Fruit fly (Drosophila melanogaster) whole organism, embryonic: Measurements from ENCODE around the gene Smug.
A peak's percentile ranks its signal among the peaks of the same experiment; 100 is the strongest.

ENCODE experiments used
- BEAF-32 ChIP-seq: fragments of 200-800 bp; sonication (Bioruptor generic); optimal IDR thresholded peaks from 3 replicates; lab custom pipeline; 2017; ENCODE audit warnings: missing biosample characterization, missing genetic modification characterization, mild to moderate bottlenecking, moderate library complexity, missing genetic modification reagents
- C15 ChIP-seq: fragments of 200-800 bp; sonication (Bioruptor generic); IDR thresholded peaks from 3 replicates; pipeline ENCODE4 v1.3.6; 2022; ENCODE audit warnings: missing biosample characterization, missing genetic modification characterization
- CG10147 ChIP-seq: fragments of 200-800 bp; sonication (Bioruptor generic); optimal IDR thresholded peaks from 2 replicates; lab custom pipeline; 2019; ENCODE audit warnings: missing biosample characterization, mild to moderate bottlenecking, missing genetic modification characterization, moderate library complexity
- CG10321 ChIP-seq: fragments of 200-800 bp; sonication (Bioruptor generic); IDR thresholded peaks from 2 replicates; pipeline ENCODE4 v1.3.6; 2022; ENCODE audit warnings: missing biosample characterization, missing genetic modification characterization
- CG12071 ChIP-seq: fragments of 200-800 bp; sonication (Bioruptor generic); optimal IDR thresholded peaks from 3 replicates; lab custom pipeline; 2018; ENCODE audit warnings: missing biosample characterization, mild to moderate bottlenecking, missing genetic modification characterization
- CG1233 ChIP-seq: fragments of 200-800 bp; sonication (Bioruptor generic); optimal IDR thresholded peaks from 4 replicates; lab custom pipeline; 2018; ENCODE audit warnings: missing biosample characterization, mild to moderate bottlenecking, missing genetic modification characterization
- CG12659 ChIP-seq: fragments of 200-800 bp; sonication (Bioruptor generic); optimal IDR thresholded peaks from 3 replicates; lab custom pipeline; 2017; ENCODE audit warnings: mild to moderate bottlenecking, missing biosample characterization, missing genetic modification reagents, missing genetic modification characterization
- CG13287 ChIP-seq: fragments of 200-800 bp; sonication (Bioruptor generic); IDR thresholded peaks from 2 replicates; pipeline ENCODE4 v1.3.6; 2022; ENCODE audit warnings: missing biosample characterization, missing genetic modification characterization; ENCODE audit not compliant: partially characterized antibody
- CG13775 ChIP-seq: fragments of 200-800 bp; sonication (Bioruptor generic); optimal IDR thresholded peaks from 3 replicates; lab custom pipeline; 2017; ENCODE audit warnings: missing biosample characterization, mild to moderate bottlenecking, missing genetic modification characterization
- CG13894 ChIP-seq: fragments of 200-800 bp; sonication (Bioruptor generic); optimal IDR thresholded peaks from 3 replicates; lab custom pipeline; 2018; ENCODE audit warnings: missing biosample characterization, mild to moderate bottlenecking, missing genetic modification characterization, moderate library complexity
- CG14014 ChIP-seq: fragments of 200-800 bp; sonication (Bioruptor generic); IDR thresholded peaks from 2 replicates; pipeline ENCODE4 v1.3.6; 2022; ENCODE audit warnings: missing biosample characterization, missing genetic modification characterization
- CG14860 ChIP-seq: fragments of 200-800 bp; sonication (Bioruptor generic); IDR thresholded peaks from 3 replicates; pipeline ENCODE4 v1.3.6; 2022; ENCODE audit warnings: missing biosample characterization, missing genetic modification characterization; ENCODE audit not compliant: partially characterized antibody
- CG16779 ChIP-seq: fragments of 200-800 bp; sonication (Bioruptor generic); IDR thresholded peaks from 2 replicates; pipeline ENCODE4 v1.3.6; 2022; ENCODE audit warnings: missing biosample characterization, missing genetic modification characterization
- CG17829 ChIP-seq: fragments of 200-800 bp; optimal IDR thresholded peaks from 2 replicates; lab custom pipeline; 2019; ENCODE audit warnings: missing biosample characterization, mild to moderate bottlenecking, missing genetic modification characterization, moderate library complexity
- CG18599 ChIP-seq: fragments of 200-800 bp; sonication (Bioruptor generic); optimal IDR thresholded peaks from 3 replicates; lab custom pipeline; 2017; ENCODE audit warnings: missing biosample characterization, missing genetic modification characterization, mild to moderate bottlenecking, moderate library complexity, missing genetic modification reagents
- CG2116 ChIP-seq: fragments of 200-800 bp; sonication (Bioruptor generic); optimal IDR thresholded peaks from 3 replicates; lab custom pipeline; 2018; ENCODE audit warnings: missing biosample characterization, mild to moderate bottlenecking, missing genetic modification characterization
- CG32532 ChIP-seq: fragments of 200-800 bp; sonication (Bioruptor generic); IDR thresholded peaks from 2 replicates; pipeline ENCODE4 v1.3.6; 2022; ENCODE audit warnings: missing biosample characterization, missing genetic modification characterization
- CG3281 ChIP-seq: fragments of 200-800 bp; sonication (Bioruptor generic); optimal IDR thresholded peaks from 3 replicates; lab custom pipeline; 2017; ENCODE audit warnings: missing biosample characterization, mild to moderate bottlenecking, missing genetic modification characterization
- CG3995 ChIP-seq: fragments of 200-800 bp; sonication (Bioruptor generic); optimal IDR thresholded peaks from 3 replicates; lab custom pipeline; 2016; ENCODE audit warnings: missing biosample characterization, missing genetic modification characterization
- CG4328 ChIP-seq: fragments of 200-800 bp; sonication (Bioruptor generic); optimal IDR thresholded peaks from 3 replicates; lab custom pipeline; 2017; ENCODE audit warnings: missing biosample characterization, missing genetic modification reagents, missing genetic modification characterization
- CG4617 ChIP-seq: fragments of 200-800 bp; sonication (Bioruptor generic); optimal IDR thresholded peaks from 3 replicates; lab custom pipeline; 2016; ENCODE audit warnings: missing biosample characterization, missing genetic modification characterization, borderline replicate concordance
- CG6791 ChIP-seq: fragments of 200-800 bp; sonication (Bioruptor generic); IDR thresholded peaks from 3 replicates; pipeline ENCODE4 v1.3.6; 2022; ENCODE audit warnings: missing biosample characterization, missing genetic modification characterization; ENCODE audit not compliant: partially characterized antibody
- CG9727 ChIP-seq: fragments of 200-800 bp; sonication (Bioruptor generic); optimal IDR thresholded peaks from 3 replicates; lab custom pipeline; 2017; ENCODE audit warnings: missing biosample characterization, mild to moderate bottlenecking, missing genetic modification characterization
- CoRest ChIP-seq: fragments of 200-800 bp; sonication (Bioruptor generic); optimal IDR thresholded peaks from 3 replicates; lab custom pipeline; 2018; ENCODE audit warnings: missing biosample characterization, mild to moderate bottlenecking, missing genetic modification characterization, moderate library complexity
- Deaf1 ChIP-seq: fragments of 200-800 bp; optimal IDR thresholded peaks from 3 replicates; lab custom pipeline; 2019; ENCODE audit warnings: missing biosample characterization, mild to moderate bottlenecking, missing genetic modification characterization, moderate library complexity
- Dip3 ChIP-seq: fragments of 200-800 bp; sonication (Bioruptor generic); optimal IDR thresholded peaks from 3 replicates; lab custom pipeline; 2016; ENCODE audit warnings: missing biosample characterization, missing genetic modification characterization
- Dref ChIP-seq: fragments of 200-800 bp; sonication (Bioruptor generic); IDR thresholded peaks from 2 replicates; pipeline ENCODE4 v1.3.6; 2022; ENCODE audit warnings: missing biosample characterization, missing genetic modification characterization
- ERR ChIP-seq: fragments of 200-800 bp; sonication (Bioruptor generic); optimal IDR thresholded peaks from 2 replicates; lab custom pipeline; 2016; ENCODE audit warnings: missing biosample characterization, missing genetic modification characterization
- Hmr ChIP-seq: fragments of 200-800 bp; sonication (Bioruptor generic); optimal IDR thresholded peaks from 3 replicates; lab custom pipeline; 2017; ENCODE audit warnings: mild to moderate bottlenecking, missing biosample characterization, missing genetic modification reagents, missing genetic modification characterization
- Kr ChIP-seq: fragments of 200-800 bp; sonication (Bioruptor generic); optimal IDR thresholded peaks from 2 replicates; lab custom pipeline; 2017; ENCODE audit warnings: missing biosample characterization, mild to moderate bottlenecking, missing genetic modification characterization
- MBD-R2 ChIP-seq: fragments of 200-800 bp; sonication (Bioruptor generic); IDR thresholded peaks from 2 replicates; pipeline ENCODE4 v1.3.6; 2022; ENCODE audit warnings: missing biosample characterization, missing genetic modification characterization
- Nf-YC ChIP-seq: fragments of 200-800 bp; optimal IDR thresholded peaks from 3 replicates; lab custom pipeline; 2019; ENCODE audit warnings: missing biosample characterization, mild to moderate bottlenecking, missing genetic modification characterization, moderate library complexity
- Rfx ChIP-seq: fragments of 200-800 bp; sonication (Bioruptor generic); IDR thresholded peaks from 2 replicates; pipeline ENCODE4 v1.3.6; 2022; ENCODE audit warnings: missing biosample characterization, missing genetic modification characterization
- Usf ChIP-seq: fragments of 200-800 bp; sonication (Bioruptor generic); optimal IDR thresholded peaks from 2 replicates; lab custom pipeline; 2017; ENCODE audit warnings: missing genotype, missing biosample characterization, missing genetic modification characterization
- ash1 ChIP-seq: fragments of 200-800 bp; sonication (Bioruptor generic); optimal IDR thresholded peaks from 2 replicates; lab custom pipeline; 2018; ENCODE audit warnings: missing biosample characterization, mild to moderate bottlenecking, missing genetic modification characterization
- chif ChIP-seq, 2 experiments: fragments of 200-800 bp; sonication (Bioruptor generic); optimal IDR thresholded peaks; 3 replicates each; lab custom pipeline; 2016; ENCODE audit warnings: missing biosample characterization in 2 of 2, missing genetic modification characterization in 2 of 2
- ci ChIP-seq: fragments of 200-800 bp; sonication (Bioruptor generic); IDR thresholded peaks from 3 replicates; pipeline ENCODE4 v1.3.6; 2022; ENCODE audit warnings: missing biosample characterization, missing genetic modification characterization
- crp ChIP-seq, 2 experiments: fragments of 200-800 bp; sonication (Bioruptor generic); optimal IDR thresholded peaks; 2 replicates in 1 of 2; 3 replicates in 1 of 2; lab custom pipeline; 2017; ENCODE audit warnings: missing biosample characterization in 2 of 2, missing genetic modification characterization in 2 of 2, mild to moderate bottlenecking in 1 of 2, moderate library complexity in 1 of 2
- dimm ChIP-seq: fragments of 200-800 bp; sonication (Bioruptor generic); IDR thresholded peaks from 2 replicates; pipeline ENCODE4 v1.3.6; 2022; ENCODE audit warnings: missing biosample characterization, missing genetic modification characterization
- dpn ChIP-seq, 2 experiments: fragments of 200-800 bp; sonication (Bioruptor generic); optimal IDR thresholded peaks; 3 replicates each; lab custom pipeline; 2016; ENCODE audit warnings: missing biosample characterization in 2 of 2, missing genetic modification characterization in 2 of 2
- gcm2 ChIP-seq: fragments of 200-800 bp; sonication (Bioruptor generic); optimal IDR thresholded peaks from 2 replicates; lab custom pipeline; 2016; ENCODE audit warnings: missing biosample characterization, missing genetic modification characterization
- h ChIP-seq: fragments of >200 bp; optimal IDR thresholded peaks from 2 replicates; lab custom pipeline; 2017
- pan ChIP-seq, 4 experiments: fragments of >200 bp in 3 of 4; fragments of 200-800 bp in 1 of 4; sonication (Bioruptor generic) in 1 of 4; optimal IDR thresholded peaks in 3 of 4; IDR thresholded peaks in 1 of 4; 2 replicates each; pipeline versions ENCODE4 v1.3.6 to Lab custom; 2017 to 2022; ENCODE audit warnings: missing biosample characterization in 2 of 4, missing genetic modification characterization in 2 of 4, mixed read lengths in 1 of 4
- phol ChIP-seq: fragments of 200-800 bp; sonication (Bioruptor generic); optimal IDR thresholded peaks from 3 replicates; lab custom pipeline; 2018; ENCODE audit warnings: missing biosample characterization, mild to moderate bottlenecking, missing genetic modification characterization, moderate library complexity
- pum ChIP-seq: fragments of 200-800 bp; sonication (Bioruptor generic); optimal IDR thresholded peaks from 2 replicates; lab custom pipeline; 2016; ENCODE audit warnings: missing biosample characterization, missing genetic modification characterization
- sima ChIP-seq: fragments of 200-800 bp; sonication (Bioruptor generic); optimal IDR thresholded peaks from 2 replicates; lab custom pipeline; 2016; ENCODE audit warnings: missing biosample characterization, missing genetic modification characterization
- stwl ChIP-seq: fragments of 200-800 bp; sonication (Bioruptor generic); optimal IDR thresholded peaks from 3 replicates; lab custom pipeline; 2018; ENCODE audit warnings: missing biosample characterization, mild to moderate bottlenecking, missing genetic modification characterization, moderate library complexity
- trem ChIP-seq: fragments of 200-800 bp; optimal IDR thresholded peaks from 3 replicates; lab custom pipeline; 2019; ENCODE audit warnings: missing biosample characterization, mild to moderate bottlenecking, missing genetic modification characterization, moderate library complexity
- ttk ChIP-seq: fragments of 200-800 bp; sonication (Bioruptor generic); IDR thresholded peaks from 2 replicates; pipeline ENCODE4 v2.1.2; 2022; ENCODE audit warnings: missing biosample characterization, missing genetic modification characterization

Gene Smug

dm6 chr3R:17149080-17149746, 1.2 kb upstream of the Smug start, which contains the start of the genes m-cup and Det (continued):
- no peak for TF ChIP-seq Usf (GFP tag; lab: Kevin White, UChicago)
- TF ChIP-seq chif (GFP tag; optimal IDR thresholded peaks at IDR 0.05; lab: Kevin White, UChicago), result peak in 1 of 2 experiments; percentile 27
- TF ChIP-seq Rfx, result no peak
- TF ChIP-seq CG14860 (GFP tag; lab: Robert Waterston, UW), result peak; percentile 49; the same call in 1 of the 3 replicates
- TF ChIP-seq stwl (tag; lab: Kevin White, UChicago), result peak; percentile 83
- TF ChIP-seq BEAF-32 (GFP tag; lab: Kevin White, UChicago), result peak; percentile 86
- TF ChIP-seq CG12659 (GFP tag; lab: Kevin White, UChicago), result peak; percentile 26
- no peak for TF ChIP-seq dimm (GFP tag; lab: Robert Waterston, UW)
- TF ChIP-seq ci, result no peak
- TF ChIP-seq Nf-YC (tag; lab: Kevin White, UChicago), result no peak
- peak; percentile 84 for TF ChIP-seq CG13287 (GFP tag; lab: Robert Waterston, UW)
- TF ChIP-seq pan (optimal IDR thresholded peaks at IDR 0.05; lab: Kevin White, UChicago), result no peak
- peak in 1 of 2 experiments; percentile 33 for TF ChIP-seq pan (GFP tag; optimal IDR thresholded peaks at IDR 0.05 in 1 of 2, IDR thresholded peaks at IDR 0.05 in 1 of 2)
- TF ChIP-seq trem, result peak; percentile 71
- peak; percentile 49 for TF ChIP-seq CG3995 (GFP tag; lab: Kevin White, UChicago)
- no peak for TF ChIP-seq ttk (GFP tag; lab: Robert Waterston, UW)
- TF ChIP-seq CG12071, result no peak
- TF ChIP-seq CG9727 (GFP tag; lab: Kevin White, UChicago), result peak; percentile 30
- TF ChIP-seq CG2116 (GFP tag; lab: Kevin White, UChicago), result peak; percentile 86
- TF ChIP-seq MBD-R2 (GFP tag; lab: Robert Waterston, UW), result peak; percentile 68
- TF ChIP-seq gcm2 (GFP tag; lab: Kevin White, UChicago), result no peak
- TF ChIP-seq C15, result no peak
- peak; percentile 61; the same call in 2 of the 3 replicates for TF ChIP-seq CG6791 (GFP tag; lab: Robert Waterston, UW)
- TF ChIP-seq CG13894, result no peak
- TF ChIP-seq phol, result peak; percentile 61
- TF ChIP-seq crp (GFP tag; optimal IDR thresholded peaks at IDR 0.05; lab: Kevin White, UChicago), result peak; percentile 69 to 93
- TF ChIP-seq ash1 (GFP tag; lab: Kevin White, UChicago), result no peak
- no peak for TF ChIP-seq sima (GFP tag; lab: Kevin White, UChicago)
- TF ChIP-seq CG17829, result peak; percentile 37
- no peak for TF ChIP-seq h (lab: Kevin White, UChicago)
- TF ChIP-seq Hmr (GFP tag; lab: Kevin White, UChicago), result peak; percentile 23
- TF ChIP-seq Deaf1, result no peak
- peak in 1 of 2 experiments; percentile 18 for TF ChIP-seq dpn (GFP tag; optimal IDR thresholded peaks at IDR 0.05; lab: Kevin White, UChicago)
- TF ChIP-seq CG13775 (GFP tag; lab: Kevin White, UChicago), result peak; percentile 24
- TF ChIP-seq Dip3 (GFP tag; lab: Kevin White, UChicago), result no peak
- peak; percentile 3 for TF ChIP-seq CG4328 (GFP tag; lab: Kevin White, UChicago)
- no peak for TF ChIP-seq CG14014 (GFP tag; lab: Robert Waterston, UW)
- 0 out of 2 replicates have a peak, but pooled peaks have one; percentile 7 for TF ChIP-seq CG32532 (GFP tag; lab: Robert Waterston, UW)
- TF ChIP-seq CoRest (tag; lab: Kevin White, UChicago), result peak; percentile 45
- peak; percentile 69 for TF ChIP-seq Dref (GFP tag; lab: Robert Waterston, UW)
- peak; percentile 10 for TF ChIP-seq CG10147 (GFP tag; lab: Kevin White, UChicago)
- TF ChIP-seq CG4617 (GFP tag; lab: Kevin White, UChicago), result peak; percentile 44
- TF ChIP-seq pum (GFP tag; lab: Kevin White, UChicago), result peak; percentile 6
- peak; percentile 18 for TF ChIP-seq CG18599 (GFP tag; lab: Kevin White, UChicago)
- TF ChIP-seq CG16779 (GFP tag; lab: Robert Waterston, UW), result no peak
- no peak for TF ChIP-seq ERR (GFP tag; lab: Kevin White, UChicago)
- TF ChIP-seq CG1233 (GFP tag; lab: Kevin White, UChicago), result no peak
- TF ChIP-seq Kr (GFP tag; lab: Kevin White, UChicago), result no peak
- TF ChIP-seq CG3281 (GFP tag; lab: Kevin White, UChicago), result no peak
- TF ChIP-seq CG10321 (GFP tag; lab: Robert Waterston, UW), result no peak
